Fruit fly (Drosophila melanogaster) whole organism, wandering third instar larva: ENCODE data around the gene CG43938.

Experiments
- Abd-B ChIP-seq: fragments of >200 bp; optimal IDR thresholded peaks from 2 replicates; lab custom pipeline; 2017; ENCODE audit warnings: missing biosample characterization, missing genetic modification characterization
- CG32264 ChIP-seq: fragments of 200-800 bp; sonication (Bioruptor generic); optimal IDR thresholded peaks from 2 replicates; lab custom pipeline; 2016; ENCODE audit warnings: missing biosample characterization, missing genetic modification characterization
- CG9705 ChIP-seq: fragments of 200-800 bp; sonication (Bioruptor generic); optimal IDR thresholded peaks from 2 replicates; lab custom pipeline; 2018; ENCODE audit warnings: missing biosample characterization, mild to moderate bottlenecking, missing genetic modification characterization
- CrebA ChIP-seq: fragments of 200-800 bp; sonication (Bioruptor generic); optimal IDR thresholded peaks from 2 replicates; lab custom pipeline; 2016; ENCODE audit warnings: missing biosample characterization, mild to moderate bottlenecking, missing genetic modification characterization, borderline replicate concordance
- Dfd ChIP-seq: fragments of >200 bp; optimal IDR thresholded peaks from 2 replicates; lab custom pipeline; 2017; ENCODE audit warnings: missing biosample characterization, missing genetic modification characterization
- Dif ChIP-seq: fragments of 200-275, 200-300 bp; sonication (Bioruptor generic); optimal IDR thresholded peaks from 2 replicates; lab custom pipeline; 2018; ENCODE audit warnings: missing biosample characterization, missing genetic modification characterization; ENCODE audit not compliant: partially characterized antibody
- GATAd ChIP-seq: sonication (Bioruptor generic); optimal IDR thresholded peaks from 2 replicates; lab custom pipeline; 2016; ENCODE audit warnings: missing biosample characterization, missing genetic modification characterization
- HLH106 ChIP-seq: fragments of 200-800 bp; optimal IDR thresholded peaks from 3 replicates; lab custom pipeline; 2019; ENCODE audit warnings: missing biosample characterization, mild to moderate bottlenecking, missing genetic modification characterization, moderate library complexity
- Hnf4 ChIP-seq: fragments of 200-800 bp; sonication (Bioruptor generic); optimal IDR thresholded peaks from 2 replicates; lab custom pipeline; 2016; ENCODE audit warnings: missing biosample characterization, mild to moderate bottlenecking, missing genetic modification characterization
- Hr78 ChIP-seq: fragments of >200 bp; optimal IDR thresholded peaks from 2 replicates; lab custom pipeline; 2017; ENCODE audit warnings: missing biosample characterization, missing genetic modification characterization
- Hr83 ChIP-seq: fragments of 200-300 bp; sonication (Bioruptor generic); optimal IDR thresholded peaks from 2 replicates; lab custom pipeline; 2016; ENCODE audit warnings: missing biosample characterization, mild to moderate bottlenecking, missing genetic modification characterization, moderate library complexity; ENCODE audit not compliant: poor library complexity, severe bottlenecking
- Jra ChIP-seq: sonication (Bioruptor generic); optimal IDR thresholded peaks from 2 replicates; lab custom pipeline; 2016; ENCODE audit warnings: missing biosample characterization, missing genetic modification characterization
- Mio ChIP-seq: sonication (Bioruptor generic); optimal IDR thresholded peaks from 2 replicates; lab custom pipeline; 2016; ENCODE audit warnings: missing biosample characterization, missing genetic modification characterization
- Myc ChIP-seq: fragments of >200 bp; optimal IDR thresholded peaks from 2 replicates; lab custom pipeline; 2017
- N ChIP-seq: fragments of >200 bp; optimal IDR thresholded peaks from 2 replicates; lab custom pipeline; 2018; ENCODE audit warnings: missing biosample characterization, missing external identifiers, missing genetic modification characterization
- OdsH ChIP-seq: fragments of 200-800 bp; sonication (Bioruptor generic); optimal IDR thresholded peaks from 2 replicates; lab custom pipeline; 2016; ENCODE audit warnings: missing biosample characterization, mild to moderate bottlenecking, missing genetic modification characterization
- Rel ChIP-seq, 2 experiments: fragments of 200-800 bp; sonication (Bioruptor generic) in 1 of 2; optimal IDR thresholded peaks; 2 replicates in 1 of 2; 3 replicates in 1 of 2; lab custom pipeline; 2016 to 2019; ENCODE audit warnings: mild to moderate bottlenecking in 2 of 2, missing biosample characterization in 2 of 2, missing genetic modification characterization in 2 of 2, moderate library complexity in 1 of 2
- Sp1 ChIP-seq: fragments of 200-800 bp; sonication (Bioruptor generic); optimal IDR thresholded peaks from 3 replicates; lab custom pipeline; 2019; ENCODE audit warnings: missing biosample characterization, mild to moderate bottlenecking, missing genetic modification characterization, moderate library complexity
- Vsx2 ChIP-seq: fragments of 200-300, 225-300 bp; sonication (Bioruptor generic); optimal IDR thresholded peaks from 2 replicates; lab custom pipeline; 2018; ENCODE audit warnings: missing biosample characterization, missing genetic modification characterization; ENCODE audit not compliant: partially characterized antibody
- br ChIP-seq: fragments of 200-800 bp; sonication (Bioruptor generic); optimal IDR thresholded peaks from 2 replicates; lab custom pipeline; 2016; ENCODE audit warnings: missing biosample characterization, missing genetic modification characterization
- brk ChIP-seq: fragments of 200-800 bp; sonication (Bioruptor generic); optimal IDR thresholded peaks from 2 replicates; lab custom pipeline; 2016; ENCODE audit warnings: missing biosample characterization, mild to moderate bottlenecking, missing genetic modification characterization
- dl ChIP-seq, 2 experiments: fragments of 175-275, 200-275 bp in 1 of 2; fragments of 200-275 bp in 1 of 2; sonication (Bioruptor generic); optimal IDR thresholded peaks; lab custom pipeline; 2018; ENCODE audit warnings: mild to moderate bottlenecking in 2 of 2, missing biosample characterization in 2 of 2, missing genetic modification characterization in 2 of 2, moderate library complexity in 2 of 2; ENCODE audit not compliant: partially characterized antibody in 2 of 2, insufficient read depth in 1 of 2
- dmrt93B ChIP-seq: fragments of 200-800 bp; sonication (Bioruptor generic); optimal IDR thresholded peaks from 2 replicates; lab custom pipeline; 2018; ENCODE audit warnings: missing biosample characterization, mild to moderate bottlenecking, missing genetic modification characterization
- dsf ChIP-seq: sonication (Bioruptor generic); optimal IDR thresholded peaks from 2 replicates; lab custom pipeline; 2016; ENCODE audit warnings: missing biosample characterization, missing genetic modification characterization, borderline replicate concordance
- ey ChIP-seq: fragments of 200-800 bp; sonication (Bioruptor generic); optimal IDR thresholded peaks from 2 replicates; lab custom pipeline; 2016; ENCODE audit warnings: missing biosample characterization, missing genetic modification characterization
- foxo ChIP-seq, 2 experiments: fragments of 200-800 bp; sonication (Bioruptor generic); optimal IDR thresholded peaks; 2 replicates in 1 of 2; 3 replicates in 1 of 2; lab custom pipeline; 2016 to 2017; ENCODE audit warnings: missing biosample characterization in 2 of 2, missing genetic modification characterization in 2 of 2
- fru ChIP-seq: fragments of 200-800 bp; sonication (Bioruptor generic); optimal IDR thresholded peaks from 3 replicates; lab custom pipeline; 2016; ENCODE audit warnings: missing biosample characterization, mild to moderate bottlenecking, missing genetic modification characterization
- h ChIP-seq: fragments of 200-800 bp; sonication (Bioruptor generic); optimal IDR thresholded peaks from 3 replicates; lab custom pipeline; 2016; ENCODE audit warnings: missing biosample characterization, mild to moderate bottlenecking, missing genetic modification characterization
- jim ChIP-seq: fragments of 175-275, 200-325 bp; sonication (Bioruptor generic); optimal IDR thresholded peaks from 2 replicates; lab custom pipeline; 2016; ENCODE audit warnings: missing biosample characterization, mild to moderate bottlenecking, missing genetic modification characterization
- lola ChIP-seq: fragments of >200 bp; optimal IDR thresholded peaks from 2 replicates; lab custom pipeline; 2017; ENCODE audit warnings: missing biosample characterization, missing genetic modification characterization
- psq ChIP-seq: fragments of 200-800 bp; sonication (Bioruptor generic); optimal IDR thresholded peaks from 3 replicates; lab custom pipeline; 2017; ENCODE audit warnings: missing biosample characterization, mild to moderate bottlenecking, missing genetic modification characterization, moderate library complexity
- rgr ChIP-seq: fragments of 200-800 bp; sonication (Bioruptor generic); optimal IDR thresholded peaks from 3 replicates; lab custom pipeline; 2016; ENCODE audit warnings: missing biosample characterization, mild to moderate bottlenecking, missing genetic modification characterization
- sage ChIP-seq: fragments of 200-800 bp; sonication (Bioruptor generic); optimal IDR thresholded peaks from 2 replicates; lab custom pipeline; 2016; ENCODE audit warnings: missing biosample characterization, mild to moderate bottlenecking, missing genetic modification characterization
- sv ChIP-seq: fragments of 200-800 bp; sonication (Bioruptor generic); optimal IDR thresholded peaks from 3 replicates; lab custom pipeline; 2016; ENCODE audit warnings: missing biosample characterization, missing genetic modification characterization
- tai ChIP-seq: sonication (Bioruptor generic); optimal IDR thresholded peaks from 2 replicates; lab custom pipeline; 2016; ENCODE audit warnings: missing biosample characterization, missing genetic modification characterization
- usp ChIP-seq: fragments of >200 bp; optimal IDR thresholded peaks from 2 replicates; lab custom pipeline; 2017; ENCODE audit warnings: missing biosample characterization, missing genetic modification characterization
- woc ChIP-seq: sonication (Bioruptor generic); optimal IDR thresholded peaks from 2 replicates; lab custom pipeline; 2016; ENCODE audit warnings: missing biosample characterization, mild to moderate bottlenecking, missing genetic modification characterization

CG43938 gene

dm6 chr3L:21131427-21131826 lies 10.0 kb downstream of the CG43938 start, which contains the start of gene ICA69:
Gene ICA69 (plus strand): TSS chr3L:21131446.
- TF ChIP-seq Rel (GFP tag; optimal IDR thresholded peaks at IDR 0.05; lab: Kevin White, UChicago) (no peak), Rel (tag; optimal IDR thresholded peaks at IDR 0.05; lab: Kevin White, UChicago) (no peak), tai (GFP tag; lab: Kevin White, UChicago) (no peak), GATAd (GFP tag; lab: Kevin White, UChicago) (no peak), Abd-B (GFP tag; lab: Kevin White, UChicago) (no peak), Dif (GFP tag; lab: Kevin White, UChicago) (no peak), sage (GFP tag; lab: Kevin White, UChicago) (no peak), dmrt93B (GFP tag; lab: Kevin White, UChicago) (no peak), brk (GFP tag; lab: Kevin White, UChicago) (no peak), Sp1 (GFP tag; lab: Kevin White, UChicago) (no peak)

dm6 chr3L:21135850-21136249 lies 14.4 kb downstream of the CG43938 start:
- TF ChIP-seq CrebA (GFP tag; lab: Kevin White, UChicago) (peak; percentile 8), Hr83 (peak; percentile 55), Dif (GFP tag; lab: Kevin White, UChicago) (peak; percentile 12), tai (GFP tag; lab: Kevin White, UChicago) (no peak), Myc (lab: Kevin White, UChicago) (peak; percentile 51)

dm6 chr3L:21136253-21136652 lies 14.8 kb downstream of the CG43938 start, which contains the start of gene CG10565:
Gene CG10565 (minus strand): TSS chr3L:21136353.
- no peak for TF ChIP-seq rgr (GFP tag; lab: Kevin White, UChicago)
- TF ChIP-seq usp = no peak
- TF ChIP-seq h (GFP tag; lab: Kevin White, UChicago) = no peak
- TF ChIP-seq OdsH (GFP tag; lab: Kevin White, UChicago) = no peak
- no peak for TF ChIP-seq Dfd (GFP tag; lab: Kevin White, UChicago)

- TF ChIP-seq br (GFP tag; lab: Kevin White, UChicago) (no peak), sage (GFP tag; lab: Kevin White, UChicago) (no peak), dmrt93B (GFP tag; lab: Kevin White, UChicago) (no peak), CG32264 (no peak), foxo (GFP tag; optimal IDR thresholded peaks at IDR 0.05; lab: Kevin White, UChicago) (no peak), dl (GFP tag; optimal IDR thresholded peaks at IDR 0.05; lab: Kevin White, UChicago; ENCODE audit: insufficient read depth in 1 of 2, partially characterized antibody in 2 of 2) (no peak), lola (GFP tag; lab: Kevin White, UChicago) (no peak), h (GFP tag; lab: Kevin White, UChicago) (no peak), Dfd (GFP tag; lab: Kevin White, UChicago) (no peak), dsf (GFP tag; lab: Kevin White, UChicago) (no peak), CG9705 (GFP tag; lab: Kevin White, UChicago) (no peak), Myc (lab: Kevin White, UChicago) (no peak), Sp1 (GFP tag; lab: Kevin White, UChicago) (no peak), Hr78 (GFP tag; lab: Kevin White, UChicago) (no peak), sv (no peak), woc (no peak), fru (GFP tag; lab: Kevin White, UChicago) (no peak)
Observed at dm6 chr3L:21145841-21146395, 24.5 kb downstream of the CG43938 start.

- peak; percentile 75 for TF ChIP-seq sv
- no peak for TF ChIP-seq lola (GFP tag; lab: Kevin White, UChicago)
- peak; percentile 87 for TF ChIP-seq rgr (GFP tag; lab: Kevin White, UChicago)
- peak; percentile 43 for TF ChIP-seq Hr83
- TF ChIP-seq woc = no peak
- TF ChIP-seq dsf (GFP tag; lab: Kevin White, UChicago) = no peak
- TF ChIP-seq Dfd (GFP tag; lab: Kevin White, UChicago) = no peak
- TF ChIP-seq usp = no peak
- peak; percentile 46 for TF ChIP-seq psq (GFP tag; lab: Kevin White, UChicago)
- no peak for TF ChIP-seq jim (GFP tag; lab: Kevin White, UChicago)
- peak; percentile 67 for TF ChIP-seq dmrt93B (GFP tag; lab: Kevin White, UChicago)
- TF ChIP-seq fru (GFP tag; lab: Kevin White, UChicago) = peak; percentile 92
- no peak for TF ChIP-seq Myc (lab: Kevin White, UChicago)
- TF ChIP-seq CrebA (GFP tag; lab: Kevin White, UChicago) = peak; percentile 28
- TF ChIP-seq Mio (GFP tag; lab: Kevin White, UChicago) = peak; percentile 52
- TF ChIP-seq CG9705 (GFP tag; lab: Kevin White, UChicago) = peak; percentile 82
- TF ChIP-seq HLH106 (tag; lab: Kevin White, UChicago) = peak; percentile 89
- TF ChIP-seq Vsx2 = peak; percentile 9
- TF ChIP-seq OdsH (GFP tag; lab: Kevin White, UChicago) = peak; percentile 81
- TF ChIP-seq br (GFP tag; lab: Kevin White, UChicago) = peak; percentile 90
- peak; percentile 82 for TF ChIP-seq ey
- no peak for TF ChIP-seq N (GFP tag; lab: Kevin White, UChicago)
- TF ChIP-seq Hnf4 (GFP tag; lab: Kevin White, UChicago) = peak; percentile 88
- TF ChIP-seq Dif (GFP tag; lab: Kevin White, UChicago) = no peak
- TF ChIP-seq sage (GFP tag; lab: Kevin White, UChicago) = peak; percentile 39
- peak; percentile 18 for TF ChIP-seq Jra
- no peak for TF ChIP-seq Abd-B (GFP tag; lab: Kevin White, UChicago)
Observed at dm6 chr3L:21171905-21172304, 50.5 kb downstream of the CG43938 start, which contains the start of gene Ac78C. Gene Ac78C (minus strand): TSS chr3L:21171930.
